Fruit fly (Drosophila melanogaster) whole organism, prepupa: Measurements from ENCODE around the gene CG6937.

Experiments used
- Blimp-1 ChIP-seq: fragments of 200-800 bp; sonication (Bioruptor generic); optimal IDR thresholded peaks from 3 replicates; lab custom pipeline; 2017; ENCODE audit warnings: missing biosample characterization, missing genetic modification characterization, mild to moderate bottlenecking, moderate library complexity, missing genetic modification reagents
- CG34406 ChIP-seq: fragments of 200-800 bp; sonication (Bioruptor generic); optimal IDR thresholded peaks from 3 replicates; lab custom pipeline; 2016; ENCODE audit warnings: missing biosample characterization, missing genetic modification characterization
- CG4318 ChIP-seq: fragments of 200-800 bp; sonication (Bioruptor generic); optimal IDR thresholded peaks from 3 replicates; lab custom pipeline; 2017; ENCODE audit warnings: missing biosample characterization, mild to moderate bottlenecking, missing genetic modification characterization
- CG6854 ChIP-seq: fragments of 200-800 bp; sonication (Bioruptor generic); optimal IDR thresholded peaks from 2 replicates; lab custom pipeline; 2017; ENCODE audit warnings: missing biosample characterization, mild to moderate bottlenecking, missing genetic modification characterization
- Hr38 ChIP-seq: sonication (Bioruptor generic); optimal IDR thresholded peaks from 2 replicates; lab custom pipeline; 2016; ENCODE audit warnings: missing biosample characterization, missing genetic modification characterization
- Lpt ChIP-seq: fragments of 200-800 bp; sonication (Bioruptor generic); optimal IDR thresholded peaks from 3 replicates; lab custom pipeline; 2016; ENCODE audit warnings: missing biosample characterization, missing genetic modification characterization
- acj6 ChIP-seq: fragments of 200-800 bp; sonication (Bioruptor generic); optimal IDR thresholded peaks from 3 replicates; lab custom pipeline; 2016; ENCODE audit warnings: missing biosample characterization, missing genetic modification characterization
- dac ChIP-seq: fragments of 200-800 bp; sonication (Bioruptor generic); optimal IDR thresholded peaks from 2 replicates; lab custom pipeline; 2017; ENCODE audit warnings: missing biosample characterization, mild to moderate bottlenecking, missing genetic modification characterization

DNA sequence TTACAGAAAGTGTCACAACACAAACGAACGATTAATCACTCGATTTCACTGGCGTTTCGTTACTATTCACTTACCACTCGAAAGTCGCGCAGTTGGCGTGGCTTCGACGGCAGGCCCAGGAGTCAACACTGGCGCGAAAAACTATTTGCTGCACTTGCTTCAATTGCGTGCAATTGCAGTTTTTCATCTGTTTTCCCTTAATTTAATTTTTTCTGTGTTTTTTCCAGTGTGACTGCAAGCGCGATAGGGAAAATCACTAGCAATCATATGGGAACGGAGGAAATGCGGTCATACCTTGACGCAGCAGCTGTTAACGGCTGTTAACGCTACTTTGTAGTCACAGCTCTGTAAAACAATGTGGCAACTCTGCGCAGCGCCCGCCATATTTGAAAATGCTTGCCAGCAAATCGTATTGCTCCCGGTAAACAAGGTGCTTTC is 37.0 kb upstream of the CG6937 start, which contains the start of gene AdipoR:
- TF ChIP-seq CG34406 (GFP tag; lab: Kevin White, UChicago) (no peak), acj6 (GFP tag; lab: Kevin White, UChicago) (no peak), Blimp-1 (no peak), CG4318 (no peak), Hr38 (GFP tag; lab: Kevin White, UChicago) (no peak), dac (GFP tag; lab: Kevin White, UChicago) (no peak), CG6854 (GFP tag; lab: Kevin White, UChicago) (no peak), Lpt (GFP tag; lab: Kevin White, UChicago) (no peak)
